Fruit fly (Drosophila melanogaster) whole organism, prepupa: ENCODE measurements around the gene Rh6.
A peak's percentile ranks its signal among the peaks of the same experiment; 100 is the strongest.

Experiments used
- Blimp-1 ChIP-seq: fragments of 200-800 bp; sonication (Bioruptor generic); optimal IDR thresholded peaks from 3 replicates; lab custom pipeline; 2017; ENCODE audit warnings: missing biosample characterization, missing genetic modification characterization, mild to moderate bottlenecking, moderate library complexity, missing genetic modification reagents
- CG10631 ChIP-seq: fragments of 200-800 bp; sonication (Bioruptor generic); optimal IDR thresholded peaks from 2 replicates; lab custom pipeline; 2016; ENCODE audit warnings: missing biosample characterization, missing genetic modification characterization
- CG10669 ChIP-seq: fragments of 200-800 bp; sonication (Bioruptor generic); optimal IDR thresholded peaks from 3 replicates; lab custom pipeline; 2018; ENCODE audit warnings: missing biosample characterization, mild to moderate bottlenecking, missing genetic modification characterization, moderate library complexity
- CG11294 ChIP-seq: fragments of 200-800 bp; sonication (Bioruptor generic); IDR thresholded peaks from 2 replicates; pipeline ENCODE4 v1.3.6; 2022; ENCODE audit warnings: missing biosample characterization, missing genetic modification characterization
- CG11762 ChIP-seq: fragments of 200-800 bp; sonication (Bioruptor generic); optimal IDR thresholded peaks from 3 replicates; lab custom pipeline; 2016; ENCODE audit warnings: missing biosample characterization, missing genetic modification characterization; ENCODE audit not compliant: insufficient read depth
- CG11902 ChIP-seq: fragments of 200-800 bp; sonication (Bioruptor generic); optimal IDR thresholded peaks from 3 replicates; lab custom pipeline; 2016; ENCODE audit warnings: missing biosample characterization, missing genetic modification characterization
- CG15336 ChIP-seq: fragments of 200-800 bp; sonication (Bioruptor generic); IDR thresholded peaks from 2 replicates; pipeline ENCODE4 v1.3.6; 2022; ENCODE audit warnings: missing biosample characterization, missing genetic modification characterization
- CG1621 ChIP-seq: fragments of 200-800 bp; sonication (Bioruptor generic); optimal IDR thresholded peaks from 3 replicates; lab custom pipeline; 2018; ENCODE audit warnings: missing biosample characterization, mild to moderate bottlenecking, missing genetic modification characterization
- CG32006 ChIP-seq: fragments of 200-800 bp; sonication (Bioruptor generic); optimal IDR thresholded peaks from 3 replicates; lab custom pipeline; 2017; ENCODE audit warnings: missing biosample characterization, mild to moderate bottlenecking, missing genetic modification characterization
- CG34406 ChIP-seq: fragments of 200-800 bp; sonication (Bioruptor generic); optimal IDR thresholded peaks from 3 replicates; lab custom pipeline; 2016; ENCODE audit warnings: missing biosample characterization, missing genetic modification characterization
- CG3919 ChIP-seq: fragments of 200-800 bp; sonication (Bioruptor generic); optimal IDR thresholded peaks from 3 replicates; lab custom pipeline; 2016; ENCODE audit warnings: missing biosample characterization, missing genetic modification characterization
- CG4318 ChIP-seq: fragments of 200-800 bp; sonication (Bioruptor generic); optimal IDR thresholded peaks from 3 replicates; lab custom pipeline; 2017; ENCODE audit warnings: missing biosample characterization, mild to moderate bottlenecking, missing genetic modification characterization
- CG6276 ChIP-seq: fragments of 200-800 bp; sonication (Bioruptor generic); optimal IDR thresholded peaks from 2 replicates; lab custom pipeline; 2017; ENCODE audit warnings: missing biosample characterization, mild to moderate bottlenecking, missing genetic modification characterization
- CG6792 ChIP-seq: fragments of 200-800 bp; sonication (Bioruptor generic); optimal IDR thresholded peaks from 3 replicates; lab custom pipeline; 2016; ENCODE audit warnings: missing biosample characterization, missing genetic modification characterization
- CG6808 ChIP-seq: fragments of 200-800 bp; sonication (Bioruptor generic); optimal IDR thresholded peaks from 3 replicates; lab custom pipeline; 2017; ENCODE audit warnings: missing biosample characterization, missing genetic modification characterization, mild to moderate bottlenecking, moderate library complexity, missing genetic modification reagents
- CG6854 ChIP-seq: fragments of 200-800 bp; sonication (Bioruptor generic); optimal IDR thresholded peaks from 2 replicates; lab custom pipeline; 2017; ENCODE audit warnings: missing biosample characterization, mild to moderate bottlenecking, missing genetic modification characterization
- CG7368 ChIP-seq: fragments of 200-800 bp; sonication (Bioruptor generic); optimal IDR thresholded peaks from 3 replicates; lab custom pipeline; 2016; ENCODE audit warnings: missing biosample characterization, missing genetic modification characterization
- CG8119 ChIP-seq: fragments of 200-800 bp; sonication (Bioruptor generic); IDR thresholded peaks from 3 replicates; pipeline ENCODE4 v1.3.6; 2022; ENCODE audit warnings: missing biosample characterization, missing genetic modification characterization
- CG8319 ChIP-seq: fragments of 200-800 bp; sonication (Bioruptor generic); optimal IDR thresholded peaks from 3 replicates; lab custom pipeline; 2016; ENCODE audit warnings: missing biosample characterization, missing genetic modification characterization
- CG8632 ChIP-seq: fragments of 200-800 bp; sonication (Bioruptor generic); optimal IDR thresholded peaks from 3 replicates; lab custom pipeline; 2016; ENCODE audit warnings: missing biosample characterization, missing genetic modification characterization
- CG9139 ChIP-seq: fragments of 200-800 bp; sonication (Bioruptor generic); optimal IDR thresholded peaks from 3 replicates; lab custom pipeline; 2017; ENCODE audit warnings: missing biosample characterization, mild to moderate bottlenecking, missing genetic modification characterization
- Eip75B ChIP-seq: fragments of 200-800 bp; sonication (Bioruptor generic); optimal IDR thresholded peaks from 3 replicates; lab custom pipeline; 2016; ENCODE audit warnings: missing biosample characterization, missing genetic modification characterization
- Eip78C ChIP-seq: fragments of 200-800 bp; sonication (Bioruptor generic); peaks from one replicate; lab custom pipeline; 2016; ENCODE audit warnings: missing biosample characterization, missing genetic modification characterization
- Eip93F ChIP-seq: fragments of 200-800 bp; sonication (Bioruptor generic); optimal IDR thresholded peaks from 2 replicates; lab custom pipeline; 2016; ENCODE audit warnings: missing biosample characterization, mild to moderate bottlenecking, missing genetic modification characterization
- Ets96B ChIP-seq: fragments of 200-800 bp; optimal IDR thresholded peaks from 2 replicates; lab custom pipeline; 2019; ENCODE audit warnings: missing biosample characterization, mild to moderate bottlenecking, missing genetic modification characterization, moderate library complexity
- Hr39 ChIP-seq: fragments of 200-800 bp; sonication (Bioruptor generic); optimal IDR thresholded peaks from 2 replicates; lab custom pipeline; 2016; ENCODE audit warnings: missing biosample characterization, missing genetic modification characterization
- Met ChIP-seq: fragments of 200-800 bp; sonication (Bioruptor generic); optimal IDR thresholded peaks from 3 replicates; lab custom pipeline; 2016; ENCODE audit warnings: missing biosample characterization, missing genetic modification characterization
- Smox ChIP-seq: fragments of 200-800 bp; sonication (Bioruptor generic); optimal IDR thresholded peaks from 3 replicates; lab custom pipeline; 2016; ENCODE audit warnings: missing biosample characterization, missing genetic modification characterization
- Sox14 ChIP-seq: fragments of 200-800 bp; sonication (Bioruptor generic); optimal IDR thresholded peaks from 3 replicates; lab custom pipeline; 2016; ENCODE audit warnings: missing biosample characterization, missing genetic modification characterization
- acj6 ChIP-seq: fragments of 200-800 bp; sonication (Bioruptor generic); optimal IDR thresholded peaks from 3 replicates; lab custom pipeline; 2016; ENCODE audit warnings: missing biosample characterization, missing genetic modification characterization
- cyc ChIP-seq: fragments of 200-800 bp; sonication (Bioruptor generic); optimal IDR thresholded peaks from 3 replicates; lab custom pipeline; 2016; ENCODE audit warnings: missing biosample characterization, missing genetic modification characterization
- eg ChIP-seq: fragments of 200-800 bp; sonication (Bioruptor generic); IDR thresholded peaks from 3 replicates; pipeline ENCODE4 v1.3.6; 2022; ENCODE audit warnings: missing biosample characterization, missing genetic modification characterization
- esn ChIP-seq: fragments of 200-800 bp; sonication (Bioruptor generic); optimal IDR thresholded peaks from 2 replicates; lab custom pipeline; 2016; ENCODE audit warnings: missing biosample characterization, mild to moderate bottlenecking, missing genetic modification characterization, moderate library complexity
- fd85E ChIP-seq: fragments of 200-800 bp; sonication (Bioruptor generic); optimal IDR thresholded peaks from 3 replicates; lab custom pipeline; 2016; ENCODE audit warnings: missing biosample characterization, missing genetic modification characterization
- net ChIP-seq: fragments of 200-800 bp; sonication (Bioruptor generic); optimal IDR thresholded peaks from 3 replicates; lab custom pipeline; 2016; ENCODE audit warnings: missing biosample characterization, missing genetic modification characterization
- salr ChIP-seq, 2 experiments: fragments of 200-800 bp; sonication (Bioruptor generic); optimal IDR thresholded peaks; 3 replicates each; lab custom pipeline; 2016 to 2018; ENCODE audit warnings: missing biosample characterization in 2 of 2, missing genetic modification characterization in 2 of 2, mild to moderate bottlenecking in 1 of 2
- ss ChIP-seq, 2 experiments: fragments of 200-800 bp; sonication (Bioruptor generic); optimal IDR thresholded peaks; 2 replicates in 1 of 2; 3 replicates in 1 of 2; lab custom pipeline; 2017 to 2018; ENCODE audit warnings: mild to moderate bottlenecking in 2 of 2, missing biosample characterization in 2 of 2, missing genetic modification characterization in 2 of 2, moderate library complexity in 1 of 2
- topi ChIP-seq: fragments of 200-800 bp; sonication (Bioruptor generic); optimal IDR thresholded peaks from 3 replicates; lab custom pipeline; 2016; ENCODE audit warnings: missing biosample characterization, missing genetic modification characterization
- vri ChIP-seq: fragments of 200-800 bp; sonication (Bioruptor generic); optimal IDR thresholded peaks from 3 replicates; lab custom pipeline; 2016; ENCODE audit warnings: missing biosample characterization, mild to moderate bottlenecking, missing genetic modification characterization

The Rh6 gene

dm6 chr3R:15482858-15483257 lies at the start of gene Rh6:
TSS of gene Rh6 (plus strand) at chr3R:15483158.
- TF ChIP-seq salr (GFP tag; optimal IDR thresholded peaks at IDR 0.05; lab: Kevin White, UChicago) (no peak), acj6 (GFP tag; lab: Kevin White, UChicago) (no peak), CG6276 (no peak), CG11294 (GFP tag; lab: Robert Waterston, UW) (no peak), Sox14 (GFP tag; lab: Kevin White, UChicago) (no peak), CG32006 (GFP tag; lab: Kevin White, UChicago) (no peak), CG7368 (GFP tag; lab: Kevin White, UChicago) (no peak), CG9139 (GFP tag; lab: Kevin White, UChicago) (no peak), vri (GFP tag; lab: Kevin White, UChicago) (no peak), Hr39 (GFP tag; lab: Kevin White, UChicago) (no peak), CG4318 (GFP tag; lab: Kevin White, UChicago) (no peak), CG3919 (no peak), Eip78C (no peak), Eip75B (GFP tag; lab: Kevin White, UChicago) (no peak), CG11762 (GFP tag; lab: Kevin White, UChicago) (no peak), CG11902 (GFP tag; lab: Kevin White, UChicago) (no peak), Met (GFP tag; lab: Kevin White, UChicago) (no peak), CG8319 (GFP tag; lab: Kevin White, UChicago) (no peak)
- TF ChIP-seq, all 60 proteins: peak for 0

dm6 chr3R:15433340-15433945 lies 49.5 kb upstream of the Rh6 start:
- TF ChIP-seq Eip78C (peak; percentile 35), Blimp-1 (peak; percentile 83), CG6854 (GFP tag; lab: Kevin White, UChicago) (peak; percentile 86), vri (GFP tag; lab: Kevin White, UChicago) (no peak), CG8632 (GFP tag; lab: Kevin White, UChicago) (no peak), net (no peak), Sox14 (GFP tag; lab: Kevin White, UChicago) (no peak)
- TF ChIP-seq, all 60 proteins: peak for 3

- TF ChIP-seq fd85E (GFP tag; lab: Kevin White, UChicago) (no peak), CG6854 (GFP tag; lab: Kevin White, UChicago) (peak; percentile 42), CG6792 (GFP tag; lab: Kevin White, UChicago) (no peak), Blimp-1 (peak; percentile 82), CG10631 (no peak)
Observed at dm6 chr3R:15434676-15435075, 48.3 kb upstream of the Rh6 start, which contains the start of gene CG6118. TSS of gene CG6118 (minus strand) at chr3R:15434738.

- TF ChIP-seq CG8632 (GFP tag; lab: Kevin White, UChicago), result no peak
- TF ChIP-seq topi (GFP tag; lab: Kevin White, UChicago), result no peak
- TF ChIP-seq Blimp-1, result peak; percentile 72
- no peak for TF ChIP-seq ss (GFP tag; optimal IDR thresholded peaks at IDR 0.05; lab: Kevin White, UChicago)
- no peak for TF ChIP-seq CG6808
Observed at dm6 chr3R:15436799-15437198, 46.2 kb upstream of the Rh6 start.

dm6 chr3R:15437458-15438414 lies 45.2 kb upstream of the Rh6 start:
- no peak for TF ChIP-seq Smox (GFP tag; lab: Kevin White, UChicago)
- TF ChIP-seq cyc, result no peak
- no peak for TF ChIP-seq CG34406 (GFP tag; lab: Kevin White, UChicago)
- peak; percentile 86 for TF ChIP-seq CG6854 (GFP tag; lab: Kevin White, UChicago)
- TF ChIP-seq salr (GFP tag; optimal IDR thresholded peaks at IDR 0.05; lab: Kevin White, UChicago), result no peak
- TF ChIP-seq CG1621 (tag; lab: Kevin White, UChicago), result no peak
- no peak for TF ChIP-seq CG11902 (GFP tag; lab: Kevin White, UChicago)
- TF ChIP-seq vri (GFP tag; lab: Kevin White, UChicago), result no peak
- TF ChIP-seq CG15336 (GFP tag; lab: Robert Waterston, UW), result peak; percentile 23; the same call in 1 of the 2 replicates
- TF ChIP-seq eg, result 0 out of 3 replicates have a peak, but pooled peaks have one; percentile 51
- no peak for TF ChIP-seq Sox14 (GFP tag; lab: Kevin White, UChicago)
- TF ChIP-seq Blimp-1, result peak; percentile 99
- TF ChIP-seq Ets96B (tag; lab: Kevin White, UChicago), result no peak
- TF ChIP-seq CG7368 (GFP tag; lab: Kevin White, UChicago), result no peak
- no peak for TF ChIP-seq ss (GFP tag; optimal IDR thresholded peaks at IDR 0.05; lab: Kevin White, UChicago)
- no peak for TF ChIP-seq CG8119 (GFP tag; lab: Robert Waterston, UW)
- TF ChIP-seq CG10669 (GFP tag; lab: Kevin White, UChicago), result no peak
- TF ChIP-seq Eip75B (GFP tag; lab: Kevin White, UChicago), result peak; percentile 60
- TF ChIP-seq Eip78C, result peak; percentile 66
- TF ChIP-seq Eip93F (GFP tag; lab: Kevin White, UChicago), result no peak
- peak; percentile 7 for TF ChIP-seq esn
